Fruit fly (Drosophila melanogaster) whole organism, prepupa: ENCODE data around the gene aurB.

ENCODE experiments used
- CG1621 ChIP-seq: fragments of 200-800 bp; sonication (Bioruptor generic); optimal IDR thresholded peaks from 3 replicates; lab custom pipeline; 2018; ENCODE audit warnings: missing biosample characterization, mild to moderate bottlenecking, missing genetic modification characterization
- CG16779 ChIP-seq: fragments of 200-800 bp; sonication (Bioruptor generic); optimal IDR thresholded peaks from 3 replicates; lab custom pipeline; 2017; ENCODE audit warnings: missing biosample characterization, mild to moderate bottlenecking, missing genetic modification characterization
- CG8119 ChIP-seq: fragments of 200-800 bp; sonication (Bioruptor generic); IDR thresholded peaks from 3 replicates; pipeline ENCODE4 v1.3.6; 2022; ENCODE audit warnings: missing biosample characterization, missing genetic modification characterization
- Eip93F ChIP-seq: fragments of 200-800 bp; sonication (Bioruptor generic); optimal IDR thresholded peaks from 2 replicates; lab custom pipeline; 2016; ENCODE audit warnings: missing biosample characterization, mild to moderate bottlenecking, missing genetic modification characterization
- Hr4 ChIP-seq: fragments of 200-800 bp; sonication (Bioruptor generic); optimal IDR thresholded peaks from 3 replicates; lab custom pipeline; 2016; ENCODE audit warnings: missing biosample characterization, missing genetic modification characterization
- Smox ChIP-seq: fragments of 200-800 bp; sonication (Bioruptor generic); optimal IDR thresholded peaks from 3 replicates; lab custom pipeline; 2016; ENCODE audit warnings: missing biosample characterization, missing genetic modification characterization
- dsx ChIP-seq: fragments of 200-800 bp; optimal IDR thresholded peaks from 3 replicates; lab custom pipeline; 2019; ENCODE audit warnings: missing biosample characterization, mild to moderate bottlenecking, missing genetic modification characterization, moderate library complexity; ENCODE audit not compliant: poor library complexity, severe bottlenecking
- fd59A ChIP-seq: fragments of 200-800 bp; sonication (Bioruptor generic); optimal IDR thresholded peaks from 2 replicates; lab custom pipeline; 2017; ENCODE audit warnings: missing biosample characterization, mild to moderate bottlenecking, missing genetic modification characterization, missing genetic modification reagents
- fd85E ChIP-seq: fragments of 200-800 bp; sonication (Bioruptor generic); optimal IDR thresholded peaks from 3 replicates; lab custom pipeline; 2016; ENCODE audit warnings: missing biosample characterization, missing genetic modification characterization

- TF ChIP-seq Hr4 = no peak
- no peak for TF ChIP-seq CG1621 (tag; lab: Kevin White, UChicago)
- TF ChIP-seq CG16779 (tag; lab: Kevin White, UChicago) = no peak
- TF ChIP-seq Smox (GFP tag; lab: Kevin White, UChicago) = no peak
- TF ChIP-seq fd59A (GFP tag; lab: Kevin White, UChicago) = no peak
- TF ChIP-seq fd85E = no peak
- no peak for TF ChIP-seq Eip93F (GFP tag; lab: Kevin White, UChicago)
- TF ChIP-seq dsx (GFP tag; lab: Kevin White, UChicago) = no peak
- TF ChIP-seq CG8119 (GFP tag; lab: Robert Waterston, UW) = no peak
Measured at dm6 chr2L:10850320-10850990, 7.4 kb downstream of the aurB start, which contains the start of gene porin.
